Fruit fly (Drosophila melanogaster) whole organism, wandering third instar larva: ENCODE results near the gene Ilk.
A peak's percentile ranks its signal among the peaks of the same experiment; 100 is the strongest.

Experiments used
- Dfd ChIP-seq: fragments of >200 bp; optimal IDR thresholded peaks from 2 replicates; lab custom pipeline; 2017; ENCODE audit warnings: missing biosample characterization, missing genetic modification characterization
- Dif ChIP-seq: fragments of 200-275, 200-300 bp; sonication (Bioruptor generic); optimal IDR thresholded peaks from 2 replicates; lab custom pipeline; 2018; ENCODE audit warnings: missing biosample characterization, missing genetic modification characterization; ENCODE audit not compliant: partially characterized antibody
- Hr83 ChIP-seq: fragments of 200-300 bp; sonication (Bioruptor generic); optimal IDR thresholded peaks from 2 replicates; lab custom pipeline; 2016; ENCODE audit warnings: missing biosample characterization, mild to moderate bottlenecking, missing genetic modification characterization, moderate library complexity; ENCODE audit not compliant: poor library complexity, severe bottlenecking
- Myc ChIP-seq: fragments of >200 bp; optimal IDR thresholded peaks from 2 replicates; lab custom pipeline; 2017
- Sp1 ChIP-seq: fragments of 200-800 bp; sonication (Bioruptor generic); optimal IDR thresholded peaks from 3 replicates; lab custom pipeline; 2019; ENCODE audit warnings: missing biosample characterization, mild to moderate bottlenecking, missing genetic modification characterization, moderate library complexity
- Vsx2 ChIP-seq: fragments of 200-300, 225-300 bp; sonication (Bioruptor generic); optimal IDR thresholded peaks from 2 replicates; lab custom pipeline; 2018; ENCODE audit warnings: missing biosample characterization, missing genetic modification characterization; ENCODE audit not compliant: partially characterized antibody
- dsf ChIP-seq: sonication (Bioruptor generic); optimal IDR thresholded peaks from 2 replicates; lab custom pipeline; 2016; ENCODE audit warnings: missing biosample characterization, missing genetic modification characterization, borderline replicate concordance
- ey ChIP-seq: fragments of 200-800 bp; sonication (Bioruptor generic); optimal IDR thresholded peaks from 2 replicates; lab custom pipeline; 2016; ENCODE audit warnings: missing biosample characterization, missing genetic modification characterization
- foxo ChIP-seq, 2 experiments: fragments of 200-800 bp; sonication (Bioruptor generic); optimal IDR thresholded peaks; 2 replicates in 1 of 2; 3 replicates in 1 of 2; lab custom pipeline; 2016 to 2017; ENCODE audit warnings: missing biosample characterization in 2 of 2, missing genetic modification characterization in 2 of 2
- h ChIP-seq: fragments of 200-800 bp; sonication (Bioruptor generic); optimal IDR thresholded peaks from 3 replicates; lab custom pipeline; 2016; ENCODE audit warnings: missing biosample characterization, mild to moderate bottlenecking, missing genetic modification characterization
- psq ChIP-seq: fragments of 200-800 bp; sonication (Bioruptor generic); optimal IDR thresholded peaks from 3 replicates; lab custom pipeline; 2017; ENCODE audit warnings: missing biosample characterization, mild to moderate bottlenecking, missing genetic modification characterization, moderate library complexity
- sv ChIP-seq: fragments of 200-800 bp; sonication (Bioruptor generic); optimal IDR thresholded peaks from 3 replicates; lab custom pipeline; 2016; ENCODE audit warnings: missing biosample characterization, missing genetic modification characterization
- usp ChIP-seq: fragments of >200 bp; optimal IDR thresholded peaks from 2 replicates; lab custom pipeline; 2017; ENCODE audit warnings: missing biosample characterization, missing genetic modification characterization
- woc ChIP-seq: sonication (Bioruptor generic); optimal IDR thresholded peaks from 2 replicates; lab custom pipeline; 2016; ENCODE audit warnings: missing biosample characterization, mild to moderate bottlenecking, missing genetic modification characterization

DNA sequence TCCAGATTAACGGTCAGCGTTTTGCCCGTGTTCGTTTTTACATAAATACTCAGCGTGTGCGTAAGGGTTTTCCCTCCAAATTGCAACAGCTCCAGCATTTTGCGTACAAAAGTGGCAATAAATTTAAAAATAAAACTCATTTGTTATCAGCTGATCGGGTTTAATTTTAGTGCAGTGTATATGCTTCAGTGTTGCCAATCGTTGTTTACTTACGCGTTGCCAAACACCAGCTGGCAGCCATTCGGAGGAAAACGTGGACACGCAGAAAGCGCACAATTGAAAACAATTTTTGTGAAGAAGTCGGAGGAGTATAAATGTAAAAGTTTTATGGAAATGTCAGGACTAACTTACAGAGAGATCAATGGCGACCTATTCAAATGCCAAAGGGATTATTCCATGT is 20.1 kb upstream of the Ilk start, which contains the start of the genes Targ3 and park:
- TF ChIP-seq psq (GFP tag; lab: Kevin White, UChicago) (peak; percentile 47), Vsx2 (GFP tag; lab: Kevin White, UChicago) (no peak), Dif (GFP tag; lab: Kevin White, UChicago) (no peak), h (GFP tag; lab: Kevin White, UChicago) (peak; percentile 15), sv (GFP tag; lab: Kevin White, UChicago) (peak; percentile 6), dsf (GFP tag; lab: Kevin White, UChicago) (peak; percentile 62), usp (no peak), foxo (GFP tag; optimal IDR thresholded peaks at IDR 0.05; lab: Kevin White, UChicago) (peak in 1 of 2 experiments; percentile 29), Dfd (GFP tag; lab: Kevin White, UChicago) (no peak), Sp1 (GFP tag; lab: Kevin White, UChicago) (no peak), woc (GFP tag; lab: Kevin White, UChicago) (no peak), ey (peak; percentile 43), Myc (lab: Kevin White, UChicago) (peak; percentile 64), Hr83 (peak; percentile 58)
